Fruit fly (Drosophila melanogaster): ENCODE measurements around the gene CG3108.

Gene CG3108

DNA sequence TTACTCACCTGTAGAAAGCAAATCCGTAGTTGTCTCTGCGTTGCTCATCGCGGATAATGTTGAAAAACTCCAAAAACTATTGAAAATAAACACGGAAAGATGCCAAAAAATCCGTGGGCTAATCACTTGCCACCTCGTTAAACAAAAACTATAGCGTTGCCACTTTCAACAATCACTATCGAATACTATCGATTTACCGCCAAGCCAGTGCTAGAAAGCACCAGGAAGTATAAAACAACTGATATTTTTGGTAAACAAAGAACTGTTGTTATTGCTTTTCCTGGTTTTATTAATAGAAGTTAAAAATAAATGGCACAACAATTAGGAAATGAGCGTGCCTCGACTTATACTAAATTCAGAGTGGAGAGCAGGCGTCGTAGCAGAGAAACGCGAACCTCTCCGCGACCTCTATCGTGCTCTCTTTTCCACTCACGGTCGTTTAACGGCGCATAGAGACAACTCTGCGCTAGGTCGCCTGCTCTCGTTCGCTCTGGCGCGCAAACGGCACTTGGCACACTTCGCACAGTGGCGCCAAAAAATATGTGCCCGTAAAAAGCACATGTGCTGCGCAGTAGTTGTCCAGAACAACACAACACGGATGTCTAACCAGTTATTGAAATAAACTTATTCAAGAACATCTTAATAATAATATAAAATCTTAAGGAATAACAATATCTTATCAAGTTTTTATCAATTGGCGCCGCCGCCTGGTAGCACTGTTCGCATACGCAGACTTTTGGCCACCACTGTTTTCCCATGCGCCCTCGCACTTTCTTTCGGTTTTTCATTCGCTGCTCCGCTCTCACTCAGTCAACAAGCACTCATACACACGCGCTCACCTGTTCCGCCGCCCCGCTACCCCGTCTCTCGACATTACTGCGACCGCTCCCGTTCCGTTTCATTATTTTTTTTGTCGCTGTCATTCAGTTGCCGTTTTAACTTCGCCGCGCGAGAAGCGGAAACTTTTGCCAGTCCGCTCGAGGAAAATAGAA is 26.3 kb downstream of the CG3108 start, which contains the start of the genes lin-52 and CG15771 (continued):
- TF ChIP-seq CG10543 (GFP tag; optimal IDR thresholded peaks at IDR 0.05), result peak; percentile 99
- TF ChIP-seq gsb (GFP tag; IDR thresholded peaks at IDR 0.05), result peak; percentile 92
- peak; percentile 84 for TF ChIP-seq BEAF-32 (GFP tag; optimal IDR thresholded peaks at IDR 0.05)
- TF ChIP-seq CG32772 (GFP tag; IDR thresholded peaks at IDR 0.05), result peak; percentile 94
- peak; percentile 91 for TF ChIP-seq CG17328 (GFP tag; IDR thresholded peaks at IDR 0.05)
- peak; percentile 84; the same call in 1 of the 2 replicates for TF ChIP-seq dimm (GFP tag; IDR thresholded peaks at IDR 0.05)
- peak; percentile 70 for TF ChIP-seq Dip3 (GFP tag; optimal IDR thresholded peaks at IDR 0.05)
- TF ChIP-seq Taf1 (GFP tag; IDR thresholded peaks at IDR 0.05), result peak; percentile 93
- peak; percentile 91 for TF ChIP-seq phol (tag; optimal IDR thresholded peaks at IDR 0.05)
- TF ChIP-seq CG2889 (GFP tag; IDR thresholded peaks at IDR 0.05), result peak; percentile 86
- TF ChIP-seq Myb (GFP tag; optimal IDR thresholded peaks at IDR 0.05), result peak; percentile 64
- peak; percentile 96 for TF ChIP-seq CoRest (tag; optimal IDR thresholded peaks at IDR 0.05)
- peak; percentile 45 for TF ChIP-seq CG9797 (GFP tag; optimal IDR thresholded peaks at IDR 0.05)
- TF ChIP-seq CG18262 (tag; optimal IDR thresholded peaks at IDR 0.05), result peak; percentile 94
- peak; percentile 96 for TF ChIP-seq CG12299 (tag; optimal IDR thresholded peaks at IDR 0.05)
- TF ChIP-seq Eip74EF (GFP tag; optimal IDR thresholded peaks at IDR 0.05), result peak in 1 of 2 experiments; percentile 94
- TF ChIP-seq salm (tag; optimal IDR thresholded peaks at IDR 0.05), result peak; percentile 90
- peak; percentile 90 for TF ChIP-seq fd3F (GFP tag; optimal IDR thresholded peaks at IDR 0.05)
- peak; percentile 90 for TF ChIP-seq Awh (GFP tag; IDR thresholded peaks at IDR 0.05)
- peak; percentile 91 for TF ChIP-seq Ssrp (tag; optimal IDR thresholded peaks at IDR 0.05)
- peak; percentile 66 for TF ChIP-seq CG7786 (GFP tag; optimal IDR thresholded peaks at IDR 0.05)
- peak; percentile 93 for TF ChIP-seq Hr3 (GFP tag; optimal IDR thresholded peaks at IDR 0.05)
- TF ChIP-seq CG16815 (GFP tag; optimal IDR thresholded peaks at IDR 0.05), result peak; percentile 94
- TF ChIP-seq CG18619 (GFP tag; optimal IDR thresholded peaks at IDR 0.05), result peak; percentile 97
- TF ChIP-seq HLHmδ (GFP tag; optimal IDR thresholded peaks at IDR 0.05), result peak; percentile 41
- TF ChIP-seq Chrac-16 (GFP tag; optimal IDR thresholded peaks at IDR 0.05), result peak; percentile 93
- peak; percentile 51 for TF ChIP-seq crc (GFP tag; optimal IDR thresholded peaks at IDR 0.05)
- TF ChIP-seq CG16813 (GFP tag; IDR thresholded peaks at IDR 0.05; ENCODE audit: partially characterized antibody), result peak; percentile 57
- peak; percentile 55 for TF ChIP-seq CG3995 (GFP tag; optimal IDR thresholded peaks at IDR 0.05)
- peak; percentile 85 for TF ChIP-seq CG1603 (tag; optimal IDR thresholded peaks at IDR 0.05)
- TF ChIP-seq Gsc (GFP tag; IDR thresholded peaks at IDR 0.05), result peak; percentile 91
- TF ChIP-seq ci (GFP tag; IDR thresholded peaks at IDR 0.05), result peak; percentile 94
- TF ChIP-seq Atf3 (GFP tag; optimal IDR thresholded peaks at IDR 0.05), result peak; percentile 65
- TF ChIP-seq CG10979 (tag; optimal IDR thresholded peaks at IDR 0.05), result peak; percentile 94
- peak; percentile 95 for TF ChIP-seq Optix (GFP tag; IDR thresholded peaks at IDR 0.05)
- TF ChIP-seq pb (GFP tag; optimal IDR thresholded peaks at IDR 0.05), result no peak
- peak; percentile 95 for TF ChIP-seq wor (GFP tag; IDR thresholded peaks at IDR 0.05)
- TF ChIP-seq CG31388 (GFP tag; optimal IDR thresholded peaks at IDR 0.05), result peak; percentile 60
- TF ChIP-seq Doc2 (GFP tag; IDR thresholded peaks at IDR 0.05), result peak; percentile 85
- TF ChIP-seq zfh1 (GFP tag; IDR thresholded peaks at IDR 0.05), result peak; percentile 94

Data from whole organism, embryonic.